Fruit fly (Drosophila melanogaster) whole organism, embryonic: ENCODE measurements around the gene CkIIbeta.

Experiments used
- Aef1 ChIP-seq: fragments of 200-800 bp; sonication (Bioruptor generic); IDR thresholded peaks from 3 replicates; pipeline ENCODE4 v1.3.6; 2022; ENCODE audit warnings: missing biosample characterization, missing genetic modification characterization
- Atf6 ChIP-seq: fragments of 200-800 bp; sonication (Bioruptor generic); IDR thresholded peaks from 2 replicates; pipeline ENCODE4 v1.3.6; 2022; ENCODE audit warnings: missing biosample characterization, missing genetic modification characterization
- CG10366 ChIP-seq: fragments of 200-800 bp; sonication (Bioruptor generic); IDR thresholded peaks from 2 replicates; pipeline ENCODE4 v1.3.6; 2022; ENCODE audit warnings: missing biosample characterization, missing genetic modification characterization
- CG11504 ChIP-seq: fragments of 200-800 bp; sonication (Bioruptor generic); optimal IDR thresholded peaks from 3 replicates; lab custom pipeline; 2019; ENCODE audit warnings: missing biosample characterization, mild to moderate bottlenecking, missing genetic modification characterization, moderate library complexity
- CG13287 ChIP-seq: fragments of 200-800 bp; sonication (Bioruptor generic); IDR thresholded peaks from 2 replicates; pipeline ENCODE4 v1.3.6; 2022; ENCODE audit warnings: missing biosample characterization, missing genetic modification characterization; ENCODE audit not compliant: partially characterized antibody
- CG13894 ChIP-seq: fragments of 200-800 bp; sonication (Bioruptor generic); optimal IDR thresholded peaks from 3 replicates; lab custom pipeline; 2018; ENCODE audit warnings: missing biosample characterization, mild to moderate bottlenecking, missing genetic modification characterization, moderate library complexity
- CG15073 ChIP-seq: fragments of 200-800 bp; sonication (Bioruptor generic); optimal IDR thresholded peaks from 2 replicates; lab custom pipeline; 2016; ENCODE audit warnings: missing biosample characterization, missing genetic modification characterization
- CG15696 ChIP-seq: fragments of 200-800 bp; sonication (Bioruptor generic); optimal IDR thresholded peaks from 2 replicates; lab custom pipeline; 2019; ENCODE audit warnings: missing biosample characterization, mild to moderate bottlenecking, missing genetic modification characterization, moderate library complexity
- CG17802 ChIP-seq: fragments of 200-800 bp; sonication (Bioruptor generic); optimal IDR thresholded peaks from 2 replicates; lab custom pipeline; 2018; ENCODE audit warnings: missing biosample characterization, mild to moderate bottlenecking, missing genetic modification characterization, moderate library complexity
- CG17912 ChIP-seq: fragments of 200-800 bp; sonication (Bioruptor generic); optimal IDR thresholded peaks from 2 replicates; lab custom pipeline; 2018; ENCODE audit warnings: missing biosample characterization, mild to moderate bottlenecking, missing genetic modification characterization
- CG1832 ChIP-seq: fragments of 200-800 bp; sonication (Bioruptor generic); optimal IDR thresholded peaks from 2 replicates; lab custom pipeline; 2017; ENCODE audit warnings: missing biosample characterization, mild to moderate bottlenecking, missing genetic modification characterization, inconsistent platforms
- CG31441 ChIP-seq: fragments of 200-800 bp; sonication (Bioruptor generic); IDR thresholded peaks from 2 replicates; pipeline ENCODE4 v1.3.6; 2022; ENCODE audit warnings: missing biosample characterization, missing genetic modification characterization
- CG3163 ChIP-seq: fragments of 200-800 bp; sonication (Bioruptor generic); optimal IDR thresholded peaks from 3 replicates; lab custom pipeline; 2016; ENCODE audit warnings: missing biosample characterization, missing genetic modification characterization
- CG4424 ChIP-seq: fragments of 200-800 bp; sonication (Bioruptor generic); optimal IDR thresholded peaks from 3 replicates; lab custom pipeline; 2016; ENCODE audit warnings: missing biosample characterization, missing genetic modification characterization
- CG6854 ChIP-seq: fragments of 200-800 bp; sonication (Bioruptor generic); optimal IDR thresholded peaks from 3 replicates; lab custom pipeline; 2017; ENCODE audit warnings: missing biosample characterization, mild to moderate bottlenecking, missing genetic modification characterization
- CG8924 ChIP-seq: fragments of 200-800 bp; optimal IDR thresholded peaks from 3 replicates; lab custom pipeline; 2019; ENCODE audit warnings: missing biosample characterization, mild to moderate bottlenecking, missing genetic modification characterization, moderate library complexity
- CrebB ChIP-seq: fragments of 200-800 bp; sonication (Bioruptor generic); optimal IDR thresholded peaks from 3 replicates; lab custom pipeline; 2018; ENCODE audit warnings: missing biosample characterization, mild to moderate bottlenecking, missing genetic modification characterization
- Doc2 ChIP-seq: fragments of 200-800 bp; sonication (Bioruptor generic); IDR thresholded peaks from 2 replicates; pipeline ENCODE4 v1.3.6; 2022; ENCODE audit warnings: missing biosample characterization, missing genetic modification characterization
- Drgx ChIP-seq: fragments of 200-800 bp; sonication (Bioruptor generic); IDR thresholded peaks from 2 replicates; pipeline ENCODE4 v1.3.6; 2022; ENCODE audit warnings: missing biosample characterization, missing genetic modification characterization
- Elba2 ChIP-seq: fragments of 200-800 bp; sonication (Bioruptor generic); optimal IDR thresholded peaks from 3 replicates; lab custom pipeline; 2016; ENCODE audit warnings: missing biosample characterization, missing genetic modification characterization
- Fer1 ChIP-seq: fragments of 200-800 bp; sonication (Bioruptor generic); optimal IDR thresholded peaks from 2 replicates; lab custom pipeline; 2017; ENCODE audit warnings: missing biosample characterization, mild to moderate bottlenecking, missing genetic modification characterization
- Fer3 ChIP-seq: fragments of 200-800 bp; sonication (Bioruptor generic); optimal IDR thresholded peaks from 2 replicates; lab custom pipeline; 2018; ENCODE audit warnings: missing biosample characterization, mild to moderate bottlenecking, missing genetic modification characterization, moderate library complexity
- Hmr ChIP-seq: fragments of 200-800 bp; sonication (Bioruptor generic); optimal IDR thresholded peaks from 3 replicates; lab custom pipeline; 2017; ENCODE audit warnings: mild to moderate bottlenecking, missing biosample characterization, missing genetic modification reagents, missing genetic modification characterization
- Jarid2 ChIP-seq: fragments of 200-800 bp; sonication (Bioruptor generic); optimal IDR thresholded peaks from 3 replicates; lab custom pipeline; 2017; ENCODE audit warnings: mild to moderate bottlenecking, missing biosample characterization, missing genetic modification reagents, missing genetic modification characterization
- Meics ChIP-seq: fragments of 200-800 bp; sonication (Bioruptor generic); optimal IDR thresholded peaks from 2 replicates; lab custom pipeline; 2017; ENCODE audit warnings: missing biosample characterization, mild to moderate bottlenecking, missing genetic modification characterization
- NC2α ChIP-seq: fragments of 200-800 bp; sonication (Bioruptor generic); optimal IDR thresholded peaks from 2 replicates; lab custom pipeline; 2016; ENCODE audit warnings: missing biosample characterization, missing genetic modification characterization
- Oli ChIP-seq: fragments of 200-800 bp; sonication (Bioruptor generic); optimal IDR thresholded peaks from 2 replicates; lab custom pipeline; 2018; ENCODE audit warnings: missing biosample characterization, mild to moderate bottlenecking, missing genetic modification characterization, moderate library complexity
- Opbp ChIP-seq: fragments of 200-800 bp; sonication (Bioruptor generic); IDR thresholded peaks from 3 replicates; pipeline ENCODE4 v1.3.6; 2022; ENCODE audit warnings: missing biosample characterization, missing genetic modification characterization; ENCODE audit not compliant: partially characterized antibody
- Ptx1 ChIP-seq: fragments of 200-800 bp; sonication (Bioruptor generic); IDR thresholded peaks from 2 replicates; pipeline ENCODE4 v1.3.6; 2022; ENCODE audit warnings: missing biosample characterization, missing genetic modification characterization
- Six4 ChIP-seq: fragments of 200-800 bp; sonication (Bioruptor generic); optimal IDR thresholded peaks from 2 replicates; lab custom pipeline; 2016; ENCODE audit warnings: missing biosample characterization, missing genetic modification characterization
- Trl ChIP-seq, 3 experiments: fragments of >200 bp in 2 of 3; fragments of 200-800 bp in 1 of 3; sonication (Bioruptor generic) in 1 of 3; optimal IDR thresholded peaks; 2 replicates in 1 of 3; 3 replicates in 2 of 3; lab custom pipeline; 2016 to 2017; ENCODE audit warnings: missing biosample characterization in 1 of 3, missing genetic modification characterization in 1 of 3
- corto ChIP-seq: fragments of 200-800 bp; sonication (Bioruptor generic); optimal IDR thresholded peaks from 2 replicates; lab custom pipeline; 2016; ENCODE audit warnings: missing biosample characterization, mild to moderate bottlenecking, missing genetic modification characterization, moderate library complexity
- esg ChIP-seq: fragments of 200-800 bp; sonication (Bioruptor generic); conservative IDR thresholded peaks from 2 replicates; pipeline ENCODE4 v1.3.6; 2022; ENCODE audit warnings: missing biosample characterization, missing genetic modification characterization
- exex ChIP-seq: fragments of 200-800 bp; sonication (Bioruptor generic); optimal IDR thresholded peaks from 4 replicates; lab custom pipeline; 2018; ENCODE audit warnings: missing biosample characterization, mild to moderate bottlenecking, missing genetic modification characterization, moderate library complexity
- fd102C ChIP-seq: fragments of 200-800 bp; sonication (Bioruptor generic); optimal IDR thresholded peaks from 2 replicates; lab custom pipeline; 2018; ENCODE audit warnings: missing biosample characterization, mild to moderate bottlenecking, missing genetic modification characterization, moderate library complexity
- fu2 ChIP-seq: fragments of 200-800 bp; sonication (Bioruptor generic); optimal IDR thresholded peaks from 2 replicates; lab custom pipeline; 2016; ENCODE audit warnings: missing biosample characterization, missing genetic modification characterization
- gcm ChIP-seq: fragments of 200-800 bp; sonication (Bioruptor generic); optimal IDR thresholded peaks from 2 replicates; lab custom pipeline; 2019; ENCODE audit warnings: missing biosample characterization, mild to moderate bottlenecking, missing genetic modification characterization, moderate library complexity
- gem ChIP-seq: fragments of 200-800 bp; sonication (Bioruptor generic); optimal IDR thresholded peaks from 2 replicates; lab custom pipeline; 2019; ENCODE audit warnings: missing biosample characterization, mild to moderate bottlenecking, missing genetic modification characterization, moderate library complexity
- gfzf ChIP-seq: fragments of 200-800 bp; sonication (Bioruptor generic); optimal IDR thresholded peaks from 2 replicates; lab custom pipeline; 2016; ENCODE audit warnings: missing biosample characterization, mild to moderate bottlenecking, missing genetic modification characterization, moderate library complexity
- grau ChIP-seq: fragments of 200-800 bp; optimal IDR thresholded peaks from 3 replicates; lab custom pipeline; 2019; ENCODE audit warnings: missing biosample characterization, mild to moderate bottlenecking, missing genetic modification characterization, moderate library complexity
- klu ChIP-seq: fragments of 200-800 bp; sonication (Bioruptor generic); IDR thresholded peaks from 2 replicates; pipeline ENCODE4 v1.3.6; 2022; ENCODE audit warnings: missing biosample characterization, missing genetic modification characterization
- lbe ChIP-seq: fragments of 200-800 bp; sonication (Bioruptor generic); optimal IDR thresholded peaks from 2 replicates; lab custom pipeline; 2016; ENCODE audit warnings: missing biosample characterization, mild to moderate bottlenecking, missing genetic modification characterization
- mirr ChIP-seq: fragments of 200-800 bp; sonication (Bioruptor generic); optimal IDR thresholded peaks from 3 replicates; lab custom pipeline; 2018; ENCODE audit warnings: missing biosample characterization, mild to moderate bottlenecking, missing genetic modification characterization
- peb ChIP-seq: fragments of 200-800 bp; sonication (Bioruptor generic); IDR thresholded peaks from 2 replicates; pipeline ENCODE4 v1.3.6; 2022; ENCODE audit warnings: missing biosample characterization, missing genetic modification characterization
- pho ChIP-seq: fragments of 200-800 bp; sonication (Bioruptor generic); optimal IDR thresholded peaks from 2 replicates; lab custom pipeline; 2016; ENCODE audit warnings: missing biosample characterization, missing genetic modification characterization
- sug ChIP-seq: fragments of 200-800 bp; optimal IDR thresholded peaks from 2 replicates; lab custom pipeline; 2019; ENCODE audit warnings: missing biosample characterization, mild to moderate bottlenecking, missing genetic modification characterization, moderate library complexity
- vnd ChIP-seq: fragments of 200-800 bp; sonication (Bioruptor generic); IDR thresholded peaks from 3 replicates; pipeline ENCODE4 v1.3.6; 2022; ENCODE audit warnings: missing biosample characterization, missing genetic modification characterization; ENCODE audit not compliant: partially characterized antibody
- yki ChIP-seq: fragments of >200 bp; optimal IDR thresholded peaks from 3 replicates; lab custom pipeline; 2018
- zfh1 ChIP-seq: fragments of 200-800 bp; sonication (Bioruptor generic); IDR thresholded peaks from 3 replicates; pipeline ENCODE4 v1.3.6; 2022; ENCODE audit warnings: missing biosample characterization, missing genetic modification characterization

CkIIbeta gene

DNA sequence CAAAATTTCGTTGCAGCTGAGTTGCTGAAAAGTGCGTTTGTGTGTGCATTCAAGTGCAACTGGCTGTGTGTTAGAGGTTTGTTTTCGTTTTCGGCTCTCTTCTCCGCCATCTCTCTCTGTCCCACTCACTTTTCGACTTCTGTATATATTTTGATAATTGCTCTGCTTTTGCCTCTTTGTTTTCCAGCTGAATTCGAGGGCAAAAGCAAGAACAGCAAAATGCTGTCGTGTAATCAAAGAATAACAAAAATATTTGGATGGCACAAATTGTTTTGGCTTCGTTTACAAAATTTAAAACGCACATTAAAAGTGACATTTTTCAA lies 26.4 kb downstream of the CkIIbeta start:
- TF ChIP-seq yki (peak; percentile 67), CG10366 (no peak), CG15073 (no peak), corto (GFP tag; lab: Kevin White, UChicago) (no peak), Fer1 (GFP tag; lab: Kevin White, UChicago) (no peak), CG13287 (GFP tag; lab: Robert Waterston, UW) (no peak), Trl (optimal IDR thresholded peaks at IDR 0.05; lab: Kevin White, UChicago) (peak; percentile 41 to 89), Trl (GFP tag; optimal IDR thresholded peaks at IDR 0.05; lab: Kevin White, UChicago) (no peak), CG1832 (GFP tag; lab: Kevin White, UChicago) (peak; percentile 6), CG17912 (GFP tag; lab: Kevin White, UChicago) (no peak), CG3163 (GFP tag; lab: Kevin White, UChicago) (peak; percentile 11)

DNA sequence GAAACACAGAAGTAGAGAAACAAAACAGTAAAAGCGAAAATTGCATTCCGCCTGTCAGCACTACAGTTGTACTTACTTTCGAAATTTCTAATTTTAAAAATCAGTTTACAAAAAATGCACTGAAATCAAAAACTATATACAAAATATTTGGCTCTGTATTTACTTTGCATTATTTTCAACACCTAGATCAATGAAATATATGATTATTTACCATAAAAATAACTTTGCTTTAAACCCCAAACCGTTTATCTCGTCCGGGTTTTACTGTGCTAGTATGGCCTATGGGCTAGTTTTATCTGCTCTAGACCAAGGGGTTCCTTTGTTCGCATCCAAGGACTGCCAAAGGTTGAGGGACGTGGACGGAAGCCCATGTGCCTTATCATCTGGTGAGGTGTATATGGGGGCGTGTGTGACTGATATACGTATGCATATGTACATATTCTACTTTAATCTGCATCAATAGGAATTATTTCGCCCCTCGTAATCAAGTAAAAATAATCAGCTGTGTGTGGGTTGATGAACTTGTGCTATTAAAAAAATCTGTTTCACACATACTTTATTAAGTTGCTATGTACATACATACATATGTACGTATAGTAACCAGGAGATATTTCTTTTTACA lies 27.0 kb downstream of the CkIIbeta start:
- TF ChIP-seq Six4 (GFP tag; lab: Kevin White, UChicago) (no peak), fu2 (GFP tag; lab: Kevin White, UChicago) (no peak), Atf6 (GFP tag; lab: Robert Waterston, UW) (no peak), Doc2 (GFP tag; lab: Robert Waterston, UW) (no peak), grau (peak; percentile 58), CG15696 (tag; lab: Kevin White, UChicago) (no peak), Jarid2 (no peak), gcm (GFP tag; lab: Kevin White, UChicago) (no peak), CG17802 (tag; lab: Kevin White, UChicago) (no peak), klu (GFP tag; lab: Robert Waterston, UW) (no peak), CG11504 (no peak), Hmr (GFP tag; lab: Kevin White, UChicago) (no peak), peb (no peak), Drgx (GFP tag; lab: Robert Waterston, UW) (0 out of 2 replicates have a peak, but pooled peaks have one; percentile 17), lbe (GFP tag; lab: Kevin White, UChicago) (no peak), Elba2 (GFP tag; lab: Kevin White, UChicago) (no peak), CG17912 (GFP tag; lab: Kevin White, UChicago) (no peak), Fer3 (tag; lab: Kevin White, UChicago) (no peak), CG31441 (GFP tag; lab: Robert Waterston, UW) (no peak), pho (GFP tag; lab: Kevin White, UChicago) (no peak), Meics (GFP tag; lab: Kevin White, UChicago) (no peak), NC2α (no peak), Oli (tag; lab: Kevin White, UChicago) (no peak), CG13894 (no peak), CG6854 (no peak), CG4424 (GFP tag; lab: Kevin White, UChicago) (no peak), Opbp (no peak), sug (tag; lab: Kevin White, UChicago) (peak; percentile 22), Aef1 (GFP tag; lab: Robert Waterston, UW) (no peak), esg (GFP tag; lab: Robert Waterston, UW) (no peak), mirr (GFP tag; lab: Kevin White, UChicago) (peak; percentile 62), fd102C (no peak), Ptx1 (GFP tag; lab: Robert Waterston, UW) (no peak), exex (tag; lab: Kevin White, UChicago) (peak; percentile 9), zfh1 (no peak), gfzf (GFP tag; lab: Kevin White, UChicago) (no peak), CrebB (tag; lab: Kevin White, UChicago) (no peak), CG8924 (no peak), vnd (GFP tag; lab: Robert Waterston, UW) (no peak), gem (tag; lab: Kevin White, UChicago) (peak; percentile 22)
